Fruit fly (Drosophila melanogaster): ENCODE data around the gene Hsp27.

Hsp27 gene

DNA sequence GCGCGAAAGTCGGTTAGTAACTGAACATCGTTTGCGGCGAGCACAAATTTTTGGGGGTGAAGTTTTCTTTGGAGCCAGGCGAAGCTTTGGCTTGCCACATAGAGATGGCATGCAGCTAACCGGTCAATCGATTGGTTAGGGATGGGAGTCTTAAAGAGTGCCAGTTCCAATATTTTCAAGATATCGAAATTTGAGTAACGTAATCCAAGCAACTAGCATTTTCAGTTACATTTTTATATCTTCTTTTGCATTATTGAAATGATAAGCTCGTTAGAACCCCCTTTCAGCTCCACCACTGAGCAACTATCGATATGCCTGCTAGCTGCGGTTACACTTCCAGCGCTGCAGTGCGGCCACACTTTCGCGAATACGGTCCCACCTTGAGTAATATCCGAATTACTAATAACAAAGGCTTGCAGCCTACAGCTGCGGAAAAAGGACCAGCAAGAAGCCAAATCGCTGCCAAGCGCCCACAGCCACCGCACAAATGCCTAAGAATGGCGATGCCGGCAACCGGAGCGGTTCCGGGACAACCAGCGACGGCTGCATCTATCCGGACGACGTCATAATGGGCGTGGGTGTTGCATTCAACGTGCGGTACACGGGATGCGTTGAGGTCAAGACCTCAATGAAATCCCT, 42.9 kb downstream of the Hsp27 start, which contains the start of the genes Atat and Shc (continued):
- peak; percentile 95 for TF ChIP-seq sim (GFP tag; IDR thresholded peaks at IDR 0.05)
- TF ChIP-seq cato (GFP tag; optimal IDR thresholded peaks at IDR 0.05; ENCODE audit: borderline replicate concordance), result peak; percentile 99
- peak; percentile 99 for TF ChIP-seq CG6689 (GFP tag; IDR thresholded peaks at IDR 0.05)
- TF ChIP-seq CoRest (tag; optimal IDR thresholded peaks at IDR 0.05), result peak; percentile 99
- TF ChIP-seq vnd (GFP tag; IDR thresholded peaks at IDR 0.05; ENCODE audit: partially characterized antibody), result peak; percentile 93
- peak; percentile 99 for TF ChIP-seq Mad (GFP tag; optimal IDR thresholded peaks at IDR 0.05)
- peak; percentile 89 for TF ChIP-seq Opbp (GFP tag; IDR thresholded peaks at IDR 0.05; ENCODE audit: partially characterized antibody)
- TF ChIP-seq nerfin-1 (tag; optimal IDR thresholded peaks at IDR 0.05), result peak; percentile 95
- peak; percentile 100 for TF ChIP-seq zfh1 (GFP tag; IDR thresholded peaks at IDR 0.05)
- peak; percentile 98 for TF ChIP-seq CG2678 (tag; optimal IDR thresholded peaks at IDR 0.05)
- peak; percentile 99 for TF ChIP-seq CG1792 (GFP tag; optimal IDR thresholded peaks at IDR 0.05)
- peak; percentile 100 for TF ChIP-seq bab2 (GFP tag; optimal IDR thresholded peaks at IDR 0.05)
- peak; percentile 100 for TF ChIP-seq CG30431 (GFP tag; optimal IDR thresholded peaks at IDR 0.05)
- TF ChIP-seq pan (optimal IDR thresholded peaks at IDR 0.05), result no peak
- TF ChIP-seq pan (GFP tag; optimal IDR thresholded peaks at IDR 0.05 in 1 of 2, IDR thresholded peaks at IDR 0.05 in 1 of 2), result peak in 1 of 2 experiments; percentile 99
- TF ChIP-seq CG12104 (GFP tag; optimal IDR thresholded peaks at IDR 0.05), result peak; percentile 98
- TF ChIP-seq CG12299 (tag; optimal IDR thresholded peaks at IDR 0.05), result peak; percentile 95
- peak; percentile 98 for TF ChIP-seq ro (GFP tag; IDR thresholded peaks at IDR 0.05)
- peak; percentile 73; the same call in 2 of the 3 replicates for TF ChIP-seq z (GFP tag; IDR thresholded peaks at IDR 0.05)
- TF ChIP-seq HLHmδ (GFP tag; optimal IDR thresholded peaks at IDR 0.05), result no peak
- peak; percentile 93 for TF ChIP-seq ATbp (GFP tag; optimal IDR thresholded peaks at IDR 0.05)
- peak; percentile 53 for TF ChIP-seq Dp (GFP tag; optimal IDR thresholded peaks at IDR 0.05)
- peak; percentile 95 for TF ChIP-seq CG11696 (GFP tag; IDR thresholded peaks at IDR 0.05)
- peak; percentile 59; the same call in 1 of the 2 replicates for TF ChIP-seq ato (GFP tag; IDR thresholded peaks at IDR 0.05; ENCODE audit: partially characterized antibody)
- peak; percentile 100 for TF ChIP-seq NFAT (GFP tag; IDR thresholded peaks at IDR 0.05)
- peak; percentile 98 for TF ChIP-seq CG1603 (tag; optimal IDR thresholded peaks at IDR 0.05)
- TF ChIP-seq CG11504 (tag; optimal IDR thresholded peaks at IDR 0.05), result peak; percentile 97
- peak; percentile 92 for TF ChIP-seq ac (GFP tag; optimal IDR thresholded peaks at IDR 0.05)
- no peak for TF ChIP-seq Hr39 (optimal IDR thresholded peaks at IDR 0.05)
- TF ChIP-seq NC2β (GFP tag; optimal IDR thresholded peaks at IDR 0.05), result peak; percentile 99
- peak; percentile 86 for TF ChIP-seq hb (GFP tag; IDR thresholded peaks at IDR 0.05; ENCODE audit: partially characterized antibody)
- TF ChIP-seq bigmax (GFP tag; optimal IDR thresholded peaks at IDR 0.05), result peak; percentile 72
- TF ChIP-seq wor (GFP tag; IDR thresholded peaks at IDR 0.05), result peak; percentile 99
- TF ChIP-seq ranshi (GFP tag; IDR thresholded peaks at IDR 0.05), result peak; percentile 100
- TF ChIP-seq Blimp-1 (GFP tag; optimal IDR thresholded peaks at IDR 0.05), result peak; percentile 96
- peak; percentile 100 for TF ChIP-seq CG8944 (GFP tag; optimal IDR thresholded peaks at IDR 0.05)
- TF ChIP-seq Camta (GFP tag; optimal IDR thresholded peaks at IDR 0.05), result peak; percentile 99
- TF ChIP-seq CG14050 (GFP tag; IDR thresholded peaks at IDR 0.05), result peak; percentile 99
- TF ChIP-seq luna (GFP tag; optimal IDR thresholded peaks at IDR 0.05), result peak; percentile 99
- TF ChIP-seq vvl (GFP tag; IDR thresholded peaks at IDR 0.05), result peak; percentile 99
- TF ChIP-seq Atf-2 (GFP tag; optimal IDR thresholded peaks at IDR 0.05), result peak; percentile 99
- peak; percentile 64; the same call in 1 of the 3 replicates for TF ChIP-seq CG7963 (GFP tag; IDR thresholded peaks at IDR 0.05; ENCODE audit: partially characterized antibody)
- TF ChIP-seq bcd (GFP tag; optimal IDR thresholded peaks at IDR 0.05), result peak; percentile 99
- peak; percentile 99 to 100 for TF ChIP-seq Pdp1 (GFP tag; optimal IDR thresholded peaks at IDR 0.05)
- peak; percentile 50 to 94 for TF ChIP-seq tll (GFP tag; optimal IDR thresholded peaks at IDR 0.05)
- peak; percentile 100 for TF ChIP-seq sisA (GFP tag; IDR thresholded peaks at IDR 0.05)
- TF ChIP-seq zen (tag; optimal IDR thresholded peaks at IDR 0.05), result peak; percentile 99
- peak in 1 of 2 experiments; percentile 96 for TF ChIP-seq eve (GFP tag; optimal IDR thresholded peaks at IDR 0.05)
- TF ChIP-seq Dref (GFP tag; IDR thresholded peaks at IDR 0.05), result peak; percentile 87
